Worm (Caenorhabditis elegans): Measurements from ENCODE around the gene dhs-18.

Gene dhs-18

DNA sequence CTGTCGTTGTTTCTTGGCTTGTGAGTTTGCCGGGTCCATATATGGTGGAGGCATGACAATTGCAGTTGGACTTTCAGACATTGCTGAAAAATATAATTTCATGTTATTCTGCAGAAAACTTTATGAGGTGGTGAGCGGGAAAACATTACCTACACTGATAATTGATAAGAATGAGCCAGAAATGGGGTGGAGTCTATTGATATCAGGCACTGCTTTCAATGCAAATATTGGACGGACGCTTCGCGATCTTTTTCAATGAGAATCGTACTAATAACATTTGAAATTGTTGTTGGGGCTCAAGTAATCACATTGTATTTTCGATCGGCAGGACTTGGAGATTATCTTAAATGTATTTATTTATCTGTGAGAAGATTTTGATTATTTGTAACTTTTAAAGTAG lies 12.5 kb upstream of the dhs-18 start, which contains the start of gene T04C12.1:
Gene T04C12.1, minus strand, starts transcription at position 90 of the 400 bp plus-strand sequence.
- TF ChIP-seq ztf-11 (tag; optimal IDR thresholded peaks at IDR 0.05) (no peak), F37D6.2 (tag; optimal IDR thresholded peaks at IDR 0.05) (no peak), nhr-25 (tag; optimal IDR thresholded peaks at IDR 0.05; ENCODE audit: borderline replicate concordance, insufficient read depth) (no peak), Y75B8A.6 (GFP tag; IDR thresholded peaks at IDR 0.05) (no peak), mxl-2 (GFP tag; conservative IDR thresholded peaks at IDR 0.05) (no peak), T20F7.1 (GFP tag; optimal IDR thresholded peaks at IDR 0.05) (no peak), Y105C5A.15 (GFP tag; IDR thresholded peaks at IDR 0.05) (no peak), nhr-102 (tag; optimal IDR thresholded peaks at IDR 0.05) (no peak), daf-8 (GFP tag; IDR thresholded peaks at IDR 0.05) (no peak), jun-1 (tag; optimal IDR thresholded peaks at IDR 0.05) (no peak), pqm-1 (tag; optimal IDR thresholded peaks at IDR 0.05) (no peak)

DNA sequence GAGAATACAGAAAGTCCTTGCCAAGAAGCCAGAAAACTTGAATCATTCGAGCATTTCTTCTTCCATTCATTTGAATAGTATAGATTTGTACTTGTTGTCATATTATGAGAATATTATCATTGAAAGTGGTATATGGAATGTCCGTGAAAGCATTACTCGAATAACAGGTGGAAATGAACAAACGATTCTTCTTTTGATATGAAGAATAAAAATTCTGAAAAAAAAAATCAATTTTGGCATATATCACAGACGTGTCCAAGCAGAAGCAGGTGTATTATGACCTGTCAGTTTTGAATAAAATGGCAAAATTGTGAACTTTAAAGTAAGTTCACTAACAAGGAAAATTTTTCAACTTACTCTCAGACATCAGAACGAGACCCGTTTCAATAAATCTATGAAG lies 10.4 kb upstream of the dhs-18 start, which contains the start of gene srh-75:
Gene srh-75, minus strand, starts transcription at position 101 of the 400 bp plus-strand sequence.
- TF ChIP-seq unc-62 (GFP tag; optimal IDR thresholded peaks at IDR 0.05 in 1 of 2), result peak in 1 of 2 experiments; percentile 78
- no peak for TF ChIP-seq unc-62 (tag; optimal IDR thresholded peaks at IDR 0.05)
- TF ChIP-seq aha-1 (tag), result no peak

DNA sequence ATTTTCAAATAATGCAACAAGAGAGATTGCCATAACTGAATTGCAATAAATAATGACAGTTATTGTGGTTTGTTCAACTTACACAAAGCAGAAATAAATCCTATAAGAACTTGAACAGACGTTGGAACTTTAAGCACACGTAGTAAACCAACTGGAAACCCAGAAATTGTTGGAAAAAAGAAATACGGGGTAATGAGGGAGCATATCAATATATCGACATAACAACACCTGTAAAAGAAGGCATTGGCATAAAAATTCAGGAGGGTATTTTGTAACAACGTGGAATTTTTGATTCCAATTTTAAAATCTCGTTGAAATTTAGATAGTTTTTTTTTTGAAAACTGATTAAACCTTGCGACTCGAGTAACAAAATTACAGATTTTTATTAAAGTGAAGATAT lies 9.9 kb upstream of the dhs-18 start:
- TF ChIP-seq spr-3 (GFP tag; optimal IDR thresholded peaks at IDR 0.05), result no peak
- TF ChIP-seq aha-1 (tag), result peak; percentile 92

DNA sequence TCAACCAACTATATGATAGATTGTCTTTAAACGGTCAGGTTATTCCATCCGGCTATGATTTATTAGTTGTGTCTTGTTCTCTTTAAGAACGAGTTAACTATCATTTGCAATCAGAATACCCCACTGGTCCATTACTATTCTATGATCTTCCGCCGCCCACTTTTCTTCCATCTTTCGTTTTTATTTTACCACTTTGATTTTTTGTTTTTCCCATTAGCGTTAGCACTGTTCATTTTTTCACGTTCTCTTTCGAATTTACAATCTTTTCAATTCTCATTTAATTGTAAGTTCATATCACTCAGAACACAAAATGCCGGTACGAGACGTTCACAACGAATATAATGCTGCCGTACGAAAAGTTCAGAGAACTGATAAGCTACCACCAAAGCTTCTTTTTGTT lies 7.2 kb upstream of the dhs-18 start, which contains the start of gene T04C12.7:
Gene T04C12.7, plus strand, starts transcription at position 301 of the 400 bp plus-strand sequence.
- TF ChIP-seq ceh-44 (GFP tag; IDR thresholded peaks at IDR 0.05) (no peak), unc-62 (GFP tag; optimal IDR thresholded peaks at IDR 0.05 in 1 of 2) (peak in 1 of 2 experiments; percentile 58), unc-62 (tag; optimal IDR thresholded peaks at IDR 0.05) (no peak)

DNA sequence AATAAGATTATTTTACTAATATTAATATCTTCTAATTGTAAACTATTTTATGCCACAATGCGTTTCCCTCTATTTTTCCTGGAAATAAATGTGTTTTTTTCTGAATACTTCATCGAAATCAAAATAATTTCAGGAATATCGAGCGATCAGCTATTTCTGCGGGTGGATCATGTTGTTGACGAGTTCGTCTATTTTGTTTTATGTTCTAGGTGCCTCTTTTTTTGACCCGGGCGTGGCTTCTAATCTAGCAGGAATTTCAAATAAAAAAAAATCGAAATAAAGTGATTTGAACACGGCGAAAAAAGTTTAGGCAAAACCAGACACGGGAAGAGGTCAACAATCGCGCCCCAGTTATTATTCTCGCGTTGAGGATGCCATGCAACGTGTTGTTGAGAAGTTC lies 5.3 kb upstream of the dhs-18 start, which contains the start of gene T04C12.33:
Gene T04C12.33, plus strand, starts transcription at position 301 of the 400 bp plus-strand sequence.
- TF ChIP-seq zfp-2 (tag; optimal IDR thresholded peaks at IDR 0.05) (no peak), aha-1 (tag) (peak; percentile 88), gei-8 (GFP tag; optimal IDR thresholded peaks at IDR 0.05) (no peak), ceh-62 (tag; optimal IDR thresholded peaks at IDR 0.05) (no peak), zip-2 (tag; optimal IDR thresholded peaks at IDR 0.05) (no peak)

DNA sequence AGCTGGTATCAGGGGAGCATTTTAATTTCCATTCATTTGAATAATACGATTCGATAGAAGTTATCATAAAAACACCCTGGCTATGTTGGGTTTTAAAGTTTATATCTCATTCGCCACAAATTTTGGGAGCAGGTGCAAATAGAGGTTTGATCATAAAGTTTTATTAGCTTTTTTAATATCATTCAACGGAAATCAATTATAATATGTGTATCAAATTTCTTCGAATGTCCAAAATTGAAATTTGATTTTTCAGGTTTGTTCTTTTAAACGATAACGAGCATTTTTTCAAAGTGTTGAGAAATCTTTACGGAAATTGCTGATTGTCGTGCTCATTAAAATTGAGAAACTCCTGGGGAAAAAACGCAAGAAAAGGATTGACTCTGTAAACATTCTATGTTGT lies 2.0 kb upstream of the dhs-18 start, which contains the start of gene srh-74:
Gene srh-74, minus strand, starts transcription at position 101 of the 400 bp plus-strand sequence.
- TF ChIP-seq ceh-62 (tag; optimal IDR thresholded peaks at IDR 0.05), result no peak
- TF ChIP-seq tag-97 (GFP tag; IDR thresholded peaks at IDR 0.05), result no peak
- TF ChIP-seq hlh-11 (tag; optimal IDR thresholded peaks at IDR 0.05), result no peak

DNA sequence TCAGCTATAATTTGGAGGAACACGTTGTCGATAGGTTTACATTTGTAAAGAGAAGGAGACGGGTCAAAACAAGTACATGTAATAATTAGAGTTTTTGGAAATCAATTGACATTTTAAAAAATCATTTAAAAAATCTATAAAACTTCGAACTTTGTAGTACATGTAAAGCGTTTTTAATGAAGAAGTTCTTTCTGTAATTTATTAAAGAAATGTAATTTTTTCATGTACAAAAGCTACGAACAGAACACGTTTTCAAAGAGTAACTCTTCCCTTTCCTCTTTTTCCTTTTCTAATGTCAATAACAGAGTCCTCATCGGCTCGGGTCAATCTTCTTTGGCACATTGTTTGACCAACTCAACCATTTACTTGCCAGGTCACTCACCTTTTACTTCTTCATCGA lies 2.9 kb downstream of the dhs-18 start, which contains the start of gene C45B11.6:
Gene C45B11.6, plus strand, starts transcription at position 301 of the 400 bp plus-strand sequence.
- no peak for TF ChIP-seq mxl-2 (GFP tag; conservative IDR thresholded peaks at IDR 0.05)
- TF ChIP-seq dmd-8 (GFP tag; IDR thresholded peaks at IDR 0.05), result no peak
- no peak for TF ChIP-seq ztf-11 (tag; optimal IDR thresholded peaks at IDR 0.05)
- no peak for TF ChIP-seq zfp-2 (tag; optimal IDR thresholded peaks at IDR 0.05)
- no peak for TF ChIP-seq Y105C5A.15 (GFP tag; IDR thresholded peaks at IDR 0.05)
- no peak for TF ChIP-seq madf-9 (GFP tag; conservative IDR thresholded peaks at IDR 0.05)
- no peak for TF ChIP-seq lsy-2 (tag; optimal IDR thresholded peaks at IDR 0.05)
- no peak for TF ChIP-seq lim-7 (GFP tag; IDR thresholded peaks at IDR 0.05)
- TF ChIP-seq unc-39 (tag; optimal IDR thresholded peaks at IDR 0.05), result no peak

DNA sequence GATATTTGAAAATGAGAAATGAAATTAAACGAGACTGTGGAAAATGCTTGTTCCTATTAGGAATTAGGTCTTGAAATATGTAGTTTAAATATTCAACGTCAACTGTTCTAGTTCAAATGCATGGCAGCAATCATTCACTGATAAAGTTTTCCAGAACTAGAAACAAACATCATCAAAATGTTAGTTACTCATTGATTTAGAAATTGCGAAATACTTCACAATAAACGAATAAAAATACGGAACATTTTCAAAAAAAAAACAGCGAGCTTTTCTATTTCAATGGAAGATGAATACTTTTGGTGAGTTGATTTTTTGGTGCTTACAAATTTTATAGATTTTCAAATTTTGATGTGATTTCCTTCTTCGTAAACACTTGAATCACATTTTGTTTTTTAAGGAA lies 4.1 kb downstream of the dhs-18 start, which contains the start of gene C45B11.2:
Gene C45B11.2, plus strand, starts transcription at position 173 of the 400 bp plus-strand sequence.
- TF ChIP-seq daf-16 (GFP tag; optimal IDR thresholded peaks at IDR 0.05) (no peak), daf-16 (tag; optimal IDR thresholded peaks at IDR 0.05) (peak; percentile 1), zip-2 (tag; optimal IDR thresholded peaks at IDR 0.05) (peak; percentile 86), D1046.2 (GFP tag; IDR thresholded peaks at IDR 0.05) (no peak), ZK546.5 (tag; optimal IDR thresholded peaks at IDR 0.05) (no peak)
